Worm (Caenorhabditis elegans): ENCODE measurements around the gene dod-17.

DNA sequence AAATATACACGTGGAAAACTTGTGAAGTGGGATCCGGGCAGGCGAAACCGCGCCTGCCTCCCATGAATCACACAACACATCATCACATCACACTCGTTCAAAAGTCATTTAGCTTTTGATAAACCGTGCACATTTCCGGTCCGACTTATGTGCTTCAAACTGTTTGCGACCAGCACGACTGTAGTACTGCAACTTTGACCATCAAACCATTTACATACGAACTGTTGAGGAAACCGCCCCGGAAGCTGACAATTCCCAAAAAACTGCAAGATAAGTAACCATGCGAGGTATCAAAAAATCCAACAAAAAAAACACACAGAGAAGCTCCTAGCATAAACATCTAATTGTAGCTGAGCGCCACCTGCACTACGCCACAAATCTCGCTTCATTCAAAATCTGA, 3.3 kb upstream of the dod-17 start:
- no peak for TF ChIP-seq ztf-23 (GFP tag; IDR thresholded peaks at IDR 0.05)
- no peak for TF ChIP-seq cog-1 (tag; optimal IDR thresholded peaks at IDR 0.05)
- no peak for TF ChIP-seq med-1 (GFP tag; optimal IDR thresholded peaks at IDR 0.05; ENCODE audit: insufficient read depth)
- no peak for TF ChIP-seq ref-1 (GFP tag; conservative IDR thresholded peaks at IDR 0.05)
- no peak for TF ChIP-seq klf-2 (GFP tag; conservative IDR thresholded peaks at IDR 0.05)
- no peak for TF ChIP-seq flt-1 (GFP tag; IDR thresholded peaks at IDR 0.05)
- TF ChIP-seq ztf-29 (GFP tag; IDR thresholded peaks at IDR 0.05): no peak
- TF ChIP-seq T22C8.4 (GFP tag; IDR thresholded peaks at IDR 0.05): no peak
